Worm (Caenorhabditis elegans) whole organism, L4/young adult: Measurements from ENCODE around the gene M163.1.
"Not testable (repeated sequence)": the region's sequence is repeated elsewhere in the genome, so short reads cannot be mapped to it uniquely, and the experiment has no call there.

Source experiments
- W03F9.2 ChIP-seq: fragments of 150-350 bp; optimal IDR thresholded peaks from 2 replicates; lab custom pipeline; 2014; ENCODE audit warnings: missing biosample characterization, missing genetic modification characterization
- dao-5 ChIP-seq: sonication (generic microtip); optimal IDR thresholded peaks from 2 replicates; lab custom pipeline; 2016; ENCODE audit warnings: missing genotype, missing genetic modification characterization, moderate library complexity, missing compliant biosample characterization

DNA sequence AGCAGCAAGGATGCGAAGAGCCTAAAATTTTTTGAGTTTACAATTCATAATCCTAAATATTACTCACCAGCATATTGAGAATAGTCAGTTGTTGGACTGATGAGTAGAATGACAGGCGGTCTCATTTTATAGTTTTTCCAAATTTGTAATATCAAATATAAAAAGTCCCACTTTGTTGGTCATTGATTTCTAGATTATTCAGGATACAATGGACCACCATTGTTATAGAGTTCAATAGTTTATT, 21.4 kb upstream of the M163.1 start, which contains the start of gene nspc-17:
- TF ChIP-seq W03F9.2, dao-5 (tag; lab: Kevin White, UChicago): not testable (repeated sequence)
